Worm (Caenorhabditis elegans): ENCODE data around the gene T11F9.22.

- TF ChIP-seq aly-2 (tag; optimal IDR thresholded peaks at IDR 0.05): no peak
- no peak for TF ChIP-seq skn-1 (tag; optimal IDR thresholded peaks at IDR 0.05)
- no peak for TF ChIP-seq hlh-17 (GFP tag; optimal IDR thresholded peaks at IDR 0.05; ENCODE audit: borderline replicate concordance)
- TF ChIP-seq nhr-76 (tag; optimal IDR thresholded peaks at IDR 0.05): no peak
- no peak for TF ChIP-seq sptf-1 (tag; optimal IDR thresholded peaks at IDR 0.05)
These were observed 35.6 kb downstream of the T11F9.22 start for ce11 chrV:11515145-11515544.

Measured in whole organism, L1 larva.